Worm (Caenorhabditis elegans): Measurements from ENCODE around the gene Y46G5A.39.

Y46G5A.39 gene

DNA sequence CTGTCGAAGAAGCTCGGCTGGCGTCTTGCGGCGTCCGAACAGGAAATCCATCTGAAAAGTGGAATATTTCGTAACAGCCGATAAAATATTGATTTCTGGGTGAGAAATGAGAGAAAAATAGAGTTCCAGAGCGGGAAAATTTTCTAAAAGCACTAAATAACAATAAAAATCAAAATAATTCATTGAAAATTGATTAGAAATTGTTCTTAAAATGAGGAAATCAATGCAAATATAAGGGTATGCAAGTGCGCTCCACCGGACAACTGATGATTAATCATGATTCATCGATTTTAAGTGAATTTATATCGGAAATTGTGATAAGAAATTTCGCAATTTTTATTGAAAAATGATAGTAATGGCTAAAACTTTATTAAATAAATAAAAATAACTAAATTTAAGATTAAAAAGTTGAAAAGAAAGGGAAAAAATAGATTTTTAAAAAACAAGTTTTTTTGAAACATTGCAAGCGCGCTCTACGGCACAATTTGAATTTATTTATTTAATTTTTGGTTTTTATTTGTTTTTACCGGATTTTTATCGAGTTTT lies 14.6 kb upstream of the Y46G5A.39 start, which contains the start of the genes vps-2 and tiar-2 (continued):
- TF ChIP-seq dpl-1 (GFP tag; optimal IDR thresholded peaks at IDR 0.05) = peak; percentile 58 to 72 (median 58)
- TF ChIP-seq ama-1 (optimal IDR thresholded peaks at IDR 0.05) = no peak
- TF ChIP-seq lin-35 (GFP tag; optimal IDR thresholded peaks at IDR 0.05) = peak; percentile 59 to 73
- TF ChIP-seq nhr-90 (tag; optimal IDR thresholded peaks at IDR 0.05; ENCODE audit: poor library complexity) = peak; percentile 74
- no peak for TF ChIP-seq nhr-12 (tag; optimal IDR thresholded peaks at IDR 0.05)
- no peak for TF ChIP-seq ztf-11 (tag; optimal IDR thresholded peaks at IDR 0.05)
- TF ChIP-seq fkh-4 (tag; optimal IDR thresholded peaks at IDR 0.05; ENCODE audit: borderline replicate concordance) = peak; percentile 51
- TF ChIP-seq fkh-8 (tag; optimal IDR thresholded peaks at IDR 0.05) = peak; percentile 87
- peak; percentile 57 to 67 for TF ChIP-seq efl-1 (optimal IDR thresholded peaks at IDR 0.05)
- TF ChIP-seq efl-1 (GFP tag; optimal IDR thresholded peaks at IDR 0.05 in 1 of 2) = peak; percentile 65 to 94
- no peak for TF ChIP-seq unc-62 (GFP tag; optimal IDR thresholded peaks at IDR 0.05)
- TF ChIP-seq lin-14 (GFP tag; optimal IDR thresholded peaks at IDR 0.05) = peak; percentile 93
- no peak for TF ChIP-seq egl-27 (tag; optimal IDR thresholded peaks at IDR 0.05)
- peak; percentile 60 for TF ChIP-seq nhr-20 (tag; optimal IDR thresholded peaks at IDR 0.05)
- peak; percentile 75 for TF ChIP-seq swsn-7 (tag; optimal IDR thresholded peaks at IDR 0.05)
- no peak for TF ChIP-seq unc-98 (GFP tag; IDR thresholded peaks at IDR 0.05)
- peak; percentile 23 for TF ChIP-seq blmp-1 (tag; optimal IDR thresholded peaks at IDR 0.05)
- no peak for TF ChIP-seq nhr-11 (tag; optimal IDR thresholded peaks at IDR 0.05)
- no peak for TF ChIP-seq aha-1 (tag; optimal IDR thresholded peaks at IDR 0.05)
- no peak for TF ChIP-seq ets-5 (GFP tag; IDR thresholded peaks at IDR 0.05)
- peak; percentile 67 for TF ChIP-seq irx-1 (tag; optimal IDR thresholded peaks at IDR 0.05)
- peak; percentile 50; the same call in 1 of the 2 replicates for TF ChIP-seq ceh-88 (GFP tag; IDR thresholded peaks at IDR 0.05)
- TF ChIP-seq fkh-10 (GFP tag; optimal IDR thresholded peaks at IDR 0.05) = no peak
- no peak for TF ChIP-seq alr-1 (tag; optimal IDR thresholded peaks at IDR 0.05; ENCODE audit: borderline replicate concordance)
- TF ChIP-seq Y116A8C.19 (tag; optimal IDR thresholded peaks at IDR 0.05; ENCODE audit: borderline replicate concordance) = no peak
- TF ChIP-seq isw-1 (GFP tag; IDR thresholded peaks at IDR 0.05) = peak; percentile 67
- no peak for TF ChIP-seq nhr-237 (tag; optimal IDR thresholded peaks at IDR 0.05)
- no peak for TF ChIP-seq sup-37 (GFP tag; optimal IDR thresholded peaks at IDR 0.05)
- TF ChIP-seq snu-23 (GFP tag; optimal IDR thresholded peaks at IDR 0.05) = peak; percentile 66
- no peak for TF ChIP-seq hlh-17 (GFP tag; optimal IDR thresholded peaks at IDR 0.05; ENCODE audit: borderline replicate concordance)
- TF ChIP-seq unc-130 (tag; optimal IDR thresholded peaks at IDR 0.05) = no peak
- no peak for TF ChIP-seq vab-15 (tag; optimal IDR thresholded peaks at IDR 0.05)
- peak; percentile 64 for TF ChIP-seq ceh-8 (GFP tag; optimal IDR thresholded peaks at IDR 0.05)
- TF ChIP-seq C34B4.2 (tag; optimal IDR thresholded peaks at IDR 0.05) = no peak
- peak; percentile 87 for TF ChIP-seq fos-1 (tag; optimal IDR thresholded peaks at IDR 0.05)
- TF ChIP-seq elt-3 (tag; optimal IDR thresholded peaks at IDR 0.05) = peak in 1 of 6 experiments; percentile 8
- TF ChIP-seq mab-9 (GFP tag; IDR thresholded peaks at IDR 0.05) = no peak
- TF ChIP-seq zip-4 (GFP tag; optimal IDR thresholded peaks at IDR 0.05) = peak; percentile 62
- no peak for TF ChIP-seq tlp-1 (tag; optimal IDR thresholded peaks at IDR 0.05)
- no peak for TF ChIP-seq ces-1 (GFP tag; optimal IDR thresholded peaks at IDR 0.05)
- TF ChIP-seq ceh-82 (tag; optimal IDR thresholded peaks at IDR 0.05) = peak in 1 of 3 experiments; percentile 27
- TF ChIP-seq lin-15B (tag; optimal IDR thresholded peaks at IDR 0.05) = peak; percentile 77
- no peak for TF ChIP-seq unc-30 (tag; optimal IDR thresholded peaks at IDR 0.05)
- no peak for TF ChIP-seq F16B12.6 (tag; optimal IDR thresholded peaks at IDR 0.05)
- no peak for TF ChIP-seq aly-2 (tag; optimal IDR thresholded peaks at IDR 0.05)
- TF ChIP-seq sptf-1 (tag; optimal IDR thresholded peaks at IDR 0.05) = no peak
- TF ChIP-seq mef-2 (tag; optimal IDR thresholded peaks at IDR 0.05) = no peak
- peak; percentile 67 for TF ChIP-seq dsc-1 (tag; optimal IDR thresholded peaks at IDR 0.05)

Data from whole organism, L1 larva.